In genomic region chr2L:18966214-18966556, dm6 we compare ENCODE assay signal across 3 fruit fly cellular contexts.
TF ChIP-seq lines count a peak whose summit lies in the region.

No protein-coding gene starts in this region.

TF ChIP-seq in whole organism, adult, 20 proteins besides CTCF, POLR2A, EP300 and RAD21 (continued from another document):
- peak; percentile 45 for TF ChIP-seq Hr96 (GFP tag; optimal IDR thresholded peaks at IDR 0.05; lab: Kevin White, UChicago)
- TF ChIP-seq CG33017 (tag; optimal IDR thresholded peaks at IDR 0.05; lab: Kevin White, UChicago) = peak; percentile 86
TF ChIP-seq in whole organism, adult: peak in this region for 18.

TF ChIP-seq in whole organism, embryonic, 481 proteins besides CTCF, POLR2A, EP300 and RAD21 (continued from another document and continues in another):
- peak; percentile 77 for TF ChIP-seq Fer2 (tag; optimal IDR thresholded peaks at IDR 0.05; lab: Kevin White, UChicago)
- peak; percentile 81 for TF ChIP-seq ase (GFP tag; IDR thresholded peaks at IDR 0.05; lab: Robert Waterston, UW)
- peak; percentile 92 for TF ChIP-seq CG2678 (tag; optimal IDR thresholded peaks at IDR 0.05; lab: Kevin White, UChicago)
- peak; percentile 36; the same call in 1 of the 2 replicates for TF ChIP-seq sens-2 (GFP tag; IDR thresholded peaks at IDR 0.05; lab: Robert Waterston, UW)
- peak; percentile 19 for TF ChIP-seq NC2β (GFP tag; optimal IDR thresholded peaks at IDR 0.05; lab: Kevin White, UChicago)
- TF ChIP-seq Oli (tag; optimal IDR thresholded peaks at IDR 0.05; lab: Kevin White, UChicago) = peak; percentile 73
- peak; percentile 92 for TF ChIP-seq CG11247 (GFP tag; IDR thresholded peaks at IDR 0.05; lab: Robert Waterston, UW)
- TF ChIP-seq ind (GFP tag; optimal IDR thresholded peaks at IDR 0.05; lab: Kevin White, UChicago) = peak; percentile 86
- peak; percentile 75 for TF ChIP-seq bcd (GFP tag; optimal IDR thresholded peaks at IDR 0.05; lab: Kevin White, UChicago)
- peak; percentile 55 for TF ChIP-seq Chrac-16 (GFP tag; optimal IDR thresholded peaks at IDR 0.05; lab: Kevin White, UChicago)
- peak; percentile 8 for TF ChIP-seq CG30431 (GFP tag; optimal IDR thresholded peaks at IDR 0.05; lab: Kevin White, UChicago)
- peak; percentile 77 for TF ChIP-seq Hmr (GFP tag; optimal IDR thresholded peaks at IDR 0.05; lab: Kevin White, UChicago)
- peak; percentile 67 for TF ChIP-seq tio (GFP tag; optimal IDR thresholded peaks at IDR 0.05; lab: Kevin White, UChicago)
- TF ChIP-seq CG13775 (GFP tag; optimal IDR thresholded peaks at IDR 0.05; lab: Kevin White, UChicago) = peak; percentile 55
- TF ChIP-seq crp (GFP tag; optimal IDR thresholded peaks at IDR 0.05; lab: Kevin White, UChicago) = no peak
- TF ChIP-seq CG17385 (GFP tag; optimal IDR thresholded peaks at IDR 0.05; lab: Kevin White, UChicago) = peak; percentile 70
- TF ChIP-seq odd (GFP tag; optimal IDR thresholded peaks at IDR 0.05; lab: Kevin White, UChicago) = peak; percentile 3
- peak; percentile 44 for TF ChIP-seq CG31365 (tag; optimal IDR thresholded peaks at IDR 0.05; lab: Kevin White, UChicago)
- peak; percentile 86 for TF ChIP-seq Aef1 (GFP tag; IDR thresholded peaks at IDR 0.05; lab: Robert Waterston, UW)
- TF ChIP-seq CG1233 (GFP tag; optimal IDR thresholded peaks at IDR 0.05; lab: Kevin White, UChicago) = peak; percentile 75
- peak; percentile 59 for TF ChIP-seq fd96Cb (tag; optimal IDR thresholded peaks at IDR 0.05; lab: Kevin White, UChicago)
- TF ChIP-seq CG18011 (GFP tag; optimal IDR thresholded peaks at IDR 0.05; lab: Kevin White, UChicago) = peak; percentile 31
- peak; percentile 82 for TF ChIP-seq CG15269 (tag; optimal IDR thresholded peaks at IDR 0.05; lab: Kevin White, UChicago)
- peak; percentile 68 for TF ChIP-seq CG12299 (tag; optimal IDR thresholded peaks at IDR 0.05; lab: Kevin White, UChicago)
- no peak for TF ChIP-seq ab (GFP tag; optimal IDR thresholded peaks at IDR 0.05; lab: Kevin White, UChicago)
- TF ChIP-seq Doc2 (GFP tag; IDR thresholded peaks at IDR 0.05; lab: Robert Waterston, UW) = peak; percentile 69; the same call in 1 of the 2 replicates
- TF ChIP-seq bab2 (GFP tag; optimal IDR thresholded peaks at IDR 0.05; lab: Kevin White, UChicago) = peak; percentile 4
- TF ChIP-seq CG9817 (tag; optimal IDR thresholded peaks at IDR 0.05; lab: Kevin White, UChicago) = peak; percentile 80
- peak; percentile 81 for TF ChIP-seq caup (GFP tag; optimal IDR thresholded peaks at IDR 0.05; lab: Kevin White, UChicago; ENCODE audit: severe bottlenecking)
- TF ChIP-seq tgo (GFP tag; IDR thresholded peaks at IDR 0.05; lab: Robert Waterston, UW) = peak; percentile 90
- TF ChIP-seq Tbp (GFP tag; optimal IDR thresholded peaks at IDR 0.05; lab: Kevin White, UChicago) = no peak
- peak; percentile 69 for TF ChIP-seq zf30C (GFP tag; optimal IDR thresholded peaks at IDR 0.05; lab: Kevin White, UChicago)
- peak; percentile 37 for TF ChIP-seq CG8089 (GFP tag; optimal IDR thresholded peaks at IDR 0.05; lab: Kevin White, UChicago)
- TF ChIP-seq bowl (GFP tag; IDR thresholded peaks at IDR 0.05; lab: Robert Waterston, UW) = peak; percentile 79; the same call in 1 of the 2 replicates
- TF ChIP-seq fu2 (GFP tag; optimal IDR thresholded peaks at IDR 0.05; lab: Kevin White, UChicago) = peak; percentile 39
- TF ChIP-seq CG10267 (tag; optimal IDR thresholded peaks at IDR 0.05; lab: Kevin White, UChicago) = peak; percentile 52
- TF ChIP-seq BtbVII (GFP tag; optimal IDR thresholded peaks at IDR 0.05; lab: Kevin White, UChicago) = peak; percentile 83
- peak; percentile 44 for TF ChIP-seq slp2 (GFP tag; optimal IDR thresholded peaks at IDR 0.05; lab: Kevin White, UChicago)
- TF ChIP-seq oc (tag; optimal IDR thresholded peaks at IDR 0.05; lab: Kevin White, UChicago) = peak; percentile 16
- no peak for TF ChIP-seq ato (GFP tag; IDR thresholded peaks at IDR 0.05; lab: Robert Waterston, UW; ENCODE audit: partially characterized antibody)
- TF ChIP-seq Rfx (GFP tag; IDR thresholded peaks at IDR 0.05; lab: Robert Waterston, UW) = peak; percentile 98
- TF ChIP-seq CG34224 (GFP tag; IDR thresholded peaks at IDR 0.05; lab: Robert Waterston, UW; ENCODE audit: partially characterized antibody) = no peak
- peak; percentile 58 for TF ChIP-seq org-1 (GFP tag; optimal IDR thresholded peaks at IDR 0.05; lab: Kevin White, UChicago)
- peak; percentile 30 for TF ChIP-seq CG6654 (GFP tag; optimal IDR thresholded peaks at IDR 0.05; lab: Kevin White, UChicago)
- TF ChIP-seq CG2120 (GFP tag; optimal IDR thresholded peaks at IDR 0.05; lab: Kevin White, UChicago) = peak; percentile 86
- peak; percentile 47 for TF ChIP-seq CG6254 (GFP tag; optimal IDR thresholded peaks at IDR 0.05; lab: Kevin White, UChicago)
- peak; percentile 5 to 33 for TF ChIP-seq chif (GFP tag; optimal IDR thresholded peaks at IDR 0.05; lab: Kevin White, UChicago)
- TF ChIP-seq Gug (GFP tag; IDR thresholded peaks at IDR 0.05; lab: Robert Waterston, UW) = peak; percentile 81
- peak; percentile 10 for TF ChIP-seq NK7.1 (GFP tag; optimal IDR thresholded peaks at IDR 0.05; lab: Kevin White, UChicago)
- no peak for TF ChIP-seq fd102C (GFP tag; optimal IDR thresholded peaks at IDR 0.05; lab: Kevin White, UChicago)
- peak; percentile 80 for TF ChIP-seq CG4404 (GFP tag; IDR thresholded peaks at IDR 0.05; lab: Robert Waterston, UW)
- TF ChIP-seq grau (tag; optimal IDR thresholded peaks at IDR 0.05; lab: Kevin White, UChicago) = peak; percentile 88
- no peak for TF ChIP-seq jumu (GFP tag; optimal IDR thresholded peaks at IDR 0.05; lab: Kevin White, UChicago)
- TF ChIP-seq CG8765 (GFP tag; IDR thresholded peaks at IDR 0.05; lab: Robert Waterston, UW) = peak; percentile 68
- peak; percentile 66 for TF ChIP-seq CG15696 (tag; optimal IDR thresholded peaks at IDR 0.05; lab: Kevin White, UChicago)
- TF ChIP-seq eyg (GFP tag; optimal IDR thresholded peaks at IDR 0.05; lab: Kevin White, UChicago) = peak; percentile 18
- TF ChIP-seq CG14014 (GFP tag; IDR thresholded peaks at IDR 0.05; lab: Robert Waterston, UW) = peak; percentile 95
- TF ChIP-seq Fer3 (tag; optimal IDR thresholded peaks at IDR 0.05; lab: Kevin White, UChicago) = peak; percentile 94
- TF ChIP-seq Eip74EF (GFP tag; optimal IDR thresholded peaks at IDR 0.05; lab: Kevin White, UChicago) = peak in 1 of 2 experiments; percentile 28
- TF ChIP-seq vvl (GFP tag; IDR thresholded peaks at IDR 0.05; lab: Robert Waterston, UW) = peak; percentile 92
- peak; percentile 86 for TF ChIP-seq HHEX (GFP tag; optimal IDR thresholded peaks at IDR 0.05; lab: Kevin White, UChicago)
- no peak for TF ChIP-seq CG17186 (GFP tag; optimal IDR thresholded peaks at IDR 0.05; lab: Kevin White, UChicago)
- peak; percentile 89 for TF ChIP-seq Meics (GFP tag; optimal IDR thresholded peaks at IDR 0.05; lab: Kevin White, UChicago)
- TF ChIP-seq grn (GFP tag; optimal IDR thresholded peaks at IDR 0.05; lab: Kevin White, UChicago) = no peak

TF ChIP-seq in whole organism, prepupa, 60 proteins besides CTCF, POLR2A, EP300 and RAD21 (continued from another document):
- TF ChIP-seq Blimp-1 (GFP tag; optimal IDR thresholded peaks at IDR 0.05; lab: Kevin White, UChicago) (no peak), Eip93F (GFP tag; optimal IDR thresholded peaks at IDR 0.05; lab: Kevin White, UChicago) (no peak), Met (GFP tag; optimal IDR thresholded peaks at IDR 0.05; lab: Kevin White, UChicago) (peak; percentile 30), CG9139 (GFP tag; optimal IDR thresholded peaks at IDR 0.05; lab: Kevin White, UChicago) (no peak), spab (GFP tag; optimal IDR thresholded peaks at IDR 0.05; lab: Kevin White, UChicago) (no peak), salr (GFP tag; optimal IDR thresholded peaks at IDR 0.05; lab: Kevin White, UChicago) (no peak), CG8119 (GFP tag; IDR thresholded peaks at IDR 0.05; lab: Robert Waterston, UW) (peak; percentile 80), achi (GFP tag; optimal IDR thresholded peaks at IDR 0.05; lab: Kevin White, UChicago) (peak; percentile 20), CG16779 (tag; optimal IDR thresholded peaks at IDR 0.05; lab: Kevin White, UChicago) (no peak), Hr38 (GFP tag; optimal IDR thresholded peaks at IDR 0.05; lab: Kevin White, UChicago) (no peak), CG11294 (GFP tag; IDR thresholded peaks at IDR 0.05; lab: Robert Waterston, UW) (peak; percentile 81), Sox14 (GFP tag; optimal IDR thresholded peaks at IDR 0.05; lab: Kevin White, UChicago) (peak; percentile 5), CG11902 (GFP tag; optimal IDR thresholded peaks at IDR 0.05; lab: Kevin White, UChicago) (no peak), CG4318 (GFP tag; optimal IDR thresholded peaks at IDR 0.05; lab: Kevin White, UChicago) (peak; percentile 9), Smox (GFP tag; optimal IDR thresholded peaks at IDR 0.05; lab: Kevin White, UChicago) (no peak), eg (GFP tag; IDR thresholded peaks at IDR 0.05; lab: Robert Waterston, UW) (peak; percentile 89), CG3919 (GFP tag; optimal IDR thresholded peaks at IDR 0.05; lab: Kevin White, UChicago) (peak; percentile 52), Eip78C (GFP tag; lab: Kevin White, UChicago) (peak; percentile 88), acj6 (GFP tag; optimal IDR thresholded peaks at IDR 0.05; lab: Kevin White, UChicago) (peak; percentile 18), Sox102F (GFP tag; optimal IDR thresholded peaks at IDR 0.05; lab: Kevin White, UChicago) (peak; percentile 29), CG11762 (GFP tag; optimal IDR thresholded peaks at IDR 0.05; lab: Kevin White, UChicago; ENCODE audit: insufficient read depth) (peak; percentile 51), CG6854 (GFP tag; optimal IDR thresholded peaks at IDR 0.05; lab: Kevin White, UChicago) (no peak), cyc (GFP tag; optimal IDR thresholded peaks at IDR 0.05; lab: Kevin White, UChicago) (peak; percentile 21), pdm3 (GFP tag; optimal IDR thresholded peaks at IDR 0.05; lab: Kevin White, UChicago) (no peak), fd59A (GFP tag; optimal IDR thresholded peaks at IDR 0.05; lab: Kevin White, UChicago) (no peak), net (GFP tag; optimal IDR thresholded peaks at IDR 0.05; lab: Kevin White, UChicago) (peak; percentile 16), Eip75B (GFP tag; optimal IDR thresholded peaks at IDR 0.05; lab: Kevin White, UChicago) (no peak), Ets21C (GFP tag; optimal IDR thresholded peaks at IDR 0.05; lab: Kevin White, UChicago) (no peak), Gug (GFP tag; IDR thresholded peaks at IDR 0.05; lab: Robert Waterston, UW) (peak; percentile 76), CG6792 (GFP tag; optimal IDR thresholded peaks at IDR 0.05; lab: Kevin White, UChicago) (no peak), dac (GFP tag; optimal IDR thresholded peaks at IDR 0.05; lab: Kevin White, UChicago) (no peak), lz (GFP tag; optimal IDR thresholded peaks at IDR 0.05; lab: Kevin White, UChicago) (peak; percentile 11), CG32006 (GFP tag; optimal IDR thresholded peaks at IDR 0.05; lab: Kevin White, UChicago) (peak; percentile 44), Lpt (GFP tag; optimal IDR thresholded peaks at IDR 0.05; lab: Kevin White, UChicago) (peak; percentile 20), CG34406 (GFP tag; optimal IDR thresholded peaks at IDR 0.05; lab: Kevin White, UChicago) (peak; percentile 47), fkh (GFP tag; optimal IDR thresholded peaks at IDR 0.05; lab: Kevin White, UChicago) (no peak), esn (GFP tag; optimal IDR thresholded peaks at IDR 0.05; lab: Kevin White, UChicago) (peak; percentile 48), Hr39 (GFP tag; optimal IDR thresholded peaks at IDR 0.05; lab: Kevin White, UChicago) (no peak), CG8632 (GFP tag; optimal IDR thresholded peaks at IDR 0.05; lab: Kevin White, UChicago) (peak; percentile 32)
